Worm (Caenorhabditis elegans) whole organism, young adult: ENCODE results near the gene clc-12.

Source experiments
- C06A6.2 ChIP-seq: fragments of 200-800 bp; sonication (Bioruptor generic); conservative IDR thresholded peaks from 2 replicates; pipeline ENCODE4 v1.3.6; 2022; ENCODE audit warnings: missing genetic modification characterization, missing compliant biosample characterization
- C17E4.6 ChIP-seq: fragments of 200-800 bp; sonication (Bioruptor generic); IDR thresholded peaks from 2 replicates; pipeline ENCODE4 v1.3.6; 2022; ENCODE audit warnings: missing genetic modification reagents, missing genetic modification characterization, missing compliant biosample characterization
- D2030.7 ChIP-seq: fragments of 200-800 bp; sonication (Bioruptor generic); IDR thresholded peaks from 2 replicates; pipeline ENCODE4 v1.3.6; 2022; ENCODE audit warnings: missing genetic modification reagents, missing genetic modification characterization, missing compliant biosample characterization
- F57A8.1 ChIP-seq: fragments of 200-800 bp; sonication (Bioruptor generic); optimal IDR thresholded peaks from 2 replicates; lab custom pipeline; 2018; ENCODE audit warnings: mild to moderate bottlenecking, missing genetic modification characterization, moderate library complexity, missing compliant biosample characterization
- K12H6.12 ChIP-seq: fragments of 200-800 bp; sonication (Bioruptor generic); optimal IDR thresholded peaks from 2 replicates; lab custom pipeline; 2018; ENCODE audit warnings: mild to moderate bottlenecking, missing genetic modification characterization, missing compliant biosample characterization
- Y53G8AR.9 ChIP-seq: fragments of 200-800 bp; sonication (Bioruptor generic); conservative IDR thresholded peaks from 2 replicates; pipeline ENCODE4 v1.3.6; 2022; ENCODE audit warnings: missing genetic modification reagents, missing genetic modification characterization, missing compliant biosample characterization
- ZK185.1 ChIP-seq: sonication (generic microtip); optimal IDR thresholded peaks from 2 replicates; lab custom pipeline; 2016; ENCODE audit warnings: mild to moderate bottlenecking, missing genetic modification characterization, missing compliant biosample characterization; ENCODE audit not compliant: poor library complexity, severe bottlenecking
- atf-7 ChIP-seq: sonication (generic microtip); optimal IDR thresholded peaks from 2 replicates; lab custom pipeline; 2017; ENCODE audit warnings: mild to moderate bottlenecking, missing genetic modification characterization, missing compliant biosample characterization
- attf-6 ChIP-seq: fragments of 200-800 bp; sonication (Bioruptor generic); IDR thresholded peaks from 2 replicates; pipeline ENCODE4 v1.3.6; 2022; ENCODE audit warnings: missing genetic modification reagents, missing genetic modification characterization, missing compliant biosample characterization
- cebp-2 ChIP-seq: fragments of 200-800 bp; sonication (Bioruptor generic); IDR thresholded peaks from 2 replicates; pipeline ENCODE4 v1.3.6; 2022; ENCODE audit warnings: missing genetic modification characterization, missing compliant biosample characterization
- ceh-100 ChIP-seq: fragments of 200-800 bp; sonication (Bioruptor generic); IDR thresholded peaks from 2 replicates; pipeline ENCODE4 v1.3.6; 2022; ENCODE audit warnings: missing genetic modification reagents, missing genetic modification characterization, missing compliant biosample characterization
- ceh-40 ChIP-seq: fragments of 200-800 bp; sonication (Bioruptor generic); IDR thresholded peaks from 2 replicates; pipeline ENCODE4 v1.3.6; 2022; ENCODE audit warnings: missing genetic modification characterization, missing compliant biosample characterization
- ceh-58 ChIP-seq: fragments of 200-800 bp; sonication (Bioruptor generic); IDR thresholded peaks from 2 replicates; pipeline ENCODE4 v1.3.6; 2022; ENCODE audit warnings: missing genetic modification characterization, missing compliant biosample characterization
- ceh-79 ChIP-seq: sonication (generic microtip); optimal IDR thresholded peaks from 2 replicates; lab custom pipeline; 2017; ENCODE audit warnings: mild to moderate bottlenecking, missing genetic modification characterization, missing compliant biosample characterization
- chd-7 ChIP-seq: sonication (generic microtip); optimal IDR thresholded peaks from 2 replicates; lab custom pipeline; 2016; ENCODE audit warnings: mild to moderate bottlenecking, missing genetic modification characterization, moderate library complexity, missing compliant biosample characterization
- die-1 ChIP-seq: sonication (generic microtip); optimal IDR thresholded peaks from 2 replicates; lab custom pipeline; 2016; ENCODE audit warnings: missing genotype, mild to moderate bottlenecking, missing genetic modification characterization, missing compliant biosample characterization
- efl-1 ChIP-seq: fragments of 150-350 bp; optimal IDR thresholded peaks from 2 replicates; lab custom pipeline; 2014; ENCODE audit warnings: missing biosample characterization, missing genetic modification reagents, missing genetic modification characterization
- ekl-4 ChIP-seq: fragments of 200-800 bp; sonication (Bioruptor generic); IDR thresholded peaks from 2 replicates; pipeline ENCODE4 v1.3.6; 2022; ENCODE audit warnings: missing genetic modification reagents, missing genetic modification characterization, missing compliant biosample characterization
- ets-4 ChIP-seq: fragments of 200-800 bp; sonication (Bioruptor generic); optimal IDR thresholded peaks from 2 replicates; lab custom pipeline; 2018; ENCODE audit warnings: mild to moderate bottlenecking, missing genetic modification characterization, missing compliant biosample characterization
- him-1 ChIP-seq: sonication (generic microtip); optimal IDR thresholded peaks from 2 replicates; lab custom pipeline; 2016; ENCODE audit warnings: missing genotype, missing genetic modification reagents, missing genetic modification characterization, missing compliant biosample characterization
- hlh-26 ChIP-seq: fragments of 200-800 bp; sonication (Bioruptor generic); conservative IDR thresholded peaks from 2 replicates; pipeline ENCODE4 v1.3.6; 2022; ENCODE audit warnings: missing genetic modification reagents, missing genetic modification characterization, missing compliant biosample characterization
- hmg-20 ChIP-seq: fragments of 200-800 bp; sonication (Bioruptor generic); IDR thresholded peaks from 2 replicates; pipeline ENCODE4 v1.3.6; 2022; ENCODE audit warnings: missing genetic modification reagents, missing genetic modification characterization, missing compliant biosample characterization
- lin-35 ChIP-seq, 3 experiments: fragments of 150-350 bp in 2 of 3; sonication (generic microtip) in 1 of 3; optimal IDR thresholded peaks; 2 replicates each; lab custom pipeline; 2014 to 2018; ENCODE audit warnings: missing biosample characterization in 3 of 3, missing genetic modification characterization in 3 of 3, missing genetic modification reagents in 3 of 3
- lir-1 ChIP-seq: fragments of 200-800 bp; sonication (Bioruptor generic); conservative IDR thresholded peaks from 2 replicates; pipeline ENCODE4 v1.3.6; 2022; ENCODE audit warnings: missing genetic modification reagents, missing genetic modification characterization, missing compliant biosample characterization
- madf-10 ChIP-seq: sonication (generic microtip); optimal IDR thresholded peaks from 2 replicates; lab custom pipeline; 2016; ENCODE audit warnings: mild to moderate bottlenecking, missing genetic modification characterization, missing compliant biosample characterization
- madf-6 ChIP-seq: fragments of 200-800 bp; sonication (Bioruptor generic); IDR thresholded peaks from 2 replicates; pipeline ENCODE4 v1.3.6; 2022; ENCODE audit warnings: missing genetic modification reagents, missing genetic modification characterization, missing compliant biosample characterization
- nfyb-1 ChIP-seq: fragments of 200-800 bp; sonication (Bioruptor generic); IDR thresholded peaks from 2 replicates; pipeline ENCODE4 v1.3.6; 2022; ENCODE audit warnings: missing genetic modification reagents, missing genetic modification characterization, missing compliant biosample characterization
- nhr-179 ChIP-seq: sonication (generic microtip); optimal IDR thresholded peaks from 2 replicates; lab custom pipeline; 2016; ENCODE audit warnings: mild to moderate bottlenecking, missing genetic modification characterization, missing compliant biosample characterization
- nhr-27 ChIP-seq: fragments of 200-800 bp; sonication (Bioruptor generic); optimal IDR thresholded peaks from 2 replicates; lab custom pipeline; 2018; ENCODE audit warnings: mild to moderate bottlenecking, missing genetic modification characterization, moderate library complexity, missing compliant biosample characterization
- rcor-1 ChIP-seq: fragments of 200-800 bp; sonication (Bioruptor generic); IDR thresholded peaks from 2 replicates; pipeline ENCODE4 v1.3.6; 2022; ENCODE audit warnings: missing genetic modification reagents, missing genetic modification characterization, missing compliant biosample characterization
- sdz-38 ChIP-seq: sonication (generic microtip); optimal IDR thresholded peaks from 2 replicates; lab custom pipeline; 2016; ENCODE audit warnings: missing genotype, missing genetic modification characterization, missing compliant biosample characterization
- snpc-3.4 ChIP-seq: sonication (generic microtip); optimal IDR thresholded peaks from 2 replicates; lab custom pipeline; 2017; ENCODE audit warnings: missing genetic modification characterization, mild to moderate bottlenecking, missing compliant biosample characterization, antibody characterized with exemption, moderate library complexity, missing genotype, missing genetic modification reagents
- somi-1 ChIP-seq: fragments of 200-800 bp; sonication (Bioruptor generic); optimal IDR thresholded peaks from 2 replicates; lab custom pipeline; 2018; ENCODE audit warnings: mild to moderate bottlenecking, missing genetic modification characterization, missing compliant biosample characterization
- sptf-2 ChIP-seq: fragments of 200-800 bp; sonication (Bioruptor generic); optimal IDR thresholded peaks from 2 replicates; lab custom pipeline; 2018; ENCODE audit warnings: mild to moderate bottlenecking, missing genetic modification characterization, missing compliant biosample characterization
- unc-130 ChIP-seq: sonication (generic microtip); optimal IDR thresholded peaks from 2 replicates; lab custom pipeline; 2016; ENCODE audit warnings: missing genetic modification reagents, missing genetic modification characterization, missing compliant biosample characterization
- xnd-1 ChIP-seq: sonication (generic microtip); optimal IDR thresholded peaks from 2 replicates; lab custom pipeline; 2016; ENCODE audit warnings: missing genotype, missing genetic modification reagents, missing genetic modification characterization, missing compliant biosample characterization
- ztf-22 ChIP-seq: fragments of 200-800 bp; sonication (Bioruptor generic); optimal IDR thresholded peaks from 2 replicates; lab custom pipeline; 2018; ENCODE audit warnings: mild to moderate bottlenecking, missing genetic modification characterization, moderate library complexity, missing compliant biosample characterization
- ztf-25 ChIP-seq: fragments of 200-800 bp; sonication (Bioruptor generic); IDR thresholded peaks from 2 replicates; pipeline ENCODE4 v1.3.6; 2022; ENCODE audit warnings: missing genetic modification reagents, missing genetic modification characterization, missing compliant biosample characterization
- ztf-26 ChIP-seq: sonication (generic microtip); optimal IDR thresholded peaks from 2 replicates; lab custom pipeline; 2017; ENCODE audit warnings: missing genetic modification characterization, missing compliant biosample characterization

The clc-12 gene

DNA sequence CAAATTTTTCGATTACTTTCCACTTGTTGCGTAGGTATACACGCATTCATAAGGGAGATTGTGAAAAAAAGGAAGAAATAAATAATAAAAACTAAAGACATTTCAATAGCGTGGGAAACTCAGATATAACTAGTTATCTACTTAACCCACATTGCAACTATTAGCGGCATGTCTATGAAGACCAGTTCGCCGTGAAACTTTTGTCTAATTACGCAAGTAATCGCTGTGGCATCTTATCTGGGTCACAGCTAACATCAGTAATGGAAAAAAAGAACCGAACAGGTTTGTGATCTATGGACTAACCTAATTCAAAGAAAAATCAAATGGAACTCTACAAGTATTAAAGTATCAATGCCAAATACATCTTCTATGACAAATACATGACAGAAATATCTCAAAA lies 4.0 kb upstream of the clc-12 start, which contains the start of gene clec-241:
Gene clec-241 (minus strand): TSS at position 101 of the 400 bp plus-strand sequence.
- TF ChIP-seq C06A6.2 (GFP tag; lab: Robert Waterston, UW) (no peak), nfyb-1 (no peak), rcor-1 (GFP tag; lab: Robert Waterston, UW) (no peak), D2030.7 (GFP tag; lab: Robert Waterston, UW) (no peak), lin-35 (GFP tag; optimal IDR thresholded peaks at IDR 0.05; lab: Kevin White, UChicago) (no peak), hlh-26 (GFP tag; lab: Robert Waterston, UW) (no peak), Y53G8AR.9 (GFP tag; lab: Robert Waterston, UW) (no peak), K12H6.12 (tag; lab: Kevin White, UChicago) (no peak)

ce11 chrV:17008302-17008701 lies 886 bp downstream of the clc-12 start, which contains the start of gene sri-69:
TSS of gene sri-69 (minus strand) at chrV:17008402.
- TF ChIP-seq sdz-38 (tag; lab: Kevin White, UChicago) = no peak
- TF ChIP-seq lir-1 (GFP tag; lab: Robert Waterston, UW) = no peak
- no peak for TF ChIP-seq him-1 (tag; lab: Kevin White, UChicago)
- no peak for TF ChIP-seq madf-6
- TF ChIP-seq unc-130 (GFP tag; lab: Kevin White, UChicago) = no peak
- TF ChIP-seq ztf-25 (GFP tag; lab: Robert Waterston, UW) = no peak
- TF ChIP-seq D2030.7 (GFP tag; lab: Robert Waterston, UW) = no peak
- no peak for TF ChIP-seq C17E4.6
- no peak for TF ChIP-seq nhr-27 (tag; lab: Kevin White, UChicago)
- no peak for TF ChIP-seq ekl-4
- no peak for TF ChIP-seq ets-4
- no peak for TF ChIP-seq die-1 (tag; lab: Kevin White, UChicago)
- no peak for TF ChIP-seq ceh-100 (GFP tag; lab: Robert Waterston, UW)

DNA sequence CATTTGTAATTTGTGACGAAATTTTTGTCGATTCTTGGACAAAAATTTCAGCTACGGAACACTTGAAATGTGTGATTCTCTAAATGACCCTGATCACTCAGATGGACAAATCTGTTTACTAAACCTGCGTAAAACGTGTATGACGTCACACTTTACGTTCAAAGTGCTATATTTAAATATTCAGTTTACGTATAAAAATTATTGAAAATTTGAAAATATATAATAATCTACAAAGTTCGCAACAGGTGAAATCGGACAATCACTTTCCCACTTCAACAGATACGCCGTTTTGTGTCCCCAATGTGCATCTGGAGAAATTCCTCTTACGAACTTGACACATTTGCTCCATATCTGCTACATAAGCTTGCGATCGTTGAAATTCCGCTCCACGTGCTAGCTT lies 4.0 kb downstream of the clc-12 start, which contains the start of gene srh-131:
Gene srh-131 (plus strand): TSS at position 301 of the 400 bp plus-strand sequence.
- TF ChIP-seq cebp-2 (no peak), ZK185.1 (tag; lab: Kevin White, UChicago) (no peak), hmg-20 (GFP tag; lab: Robert Waterston, UW) (no peak), ceh-40 (no peak), ceh-58 (GFP tag; lab: Robert Waterston, UW) (no peak), ztf-22 (GFP tag; lab: Kevin White, UChicago) (no peak), F57A8.1 (GFP tag; lab: Kevin White, UChicago) (no peak), D2030.7 (GFP tag; lab: Robert Waterston, UW) (no peak), xnd-1 (tag; lab: Kevin White, UChicago) (no peak), snpc-3.4 (tag; lab: Kevin White, UChicago) (no peak), nhr-179 (tag; lab: Kevin White, UChicago) (no peak), chd-7 (tag; lab: Kevin White, UChicago) (no peak), somi-1 (GFP tag; lab: Kevin White, UChicago) (no peak), sptf-2 (GFP tag; lab: Kevin White, UChicago) (no peak), attf-6 (GFP tag; lab: Robert Waterston, UW) (no peak), lir-1 (GFP tag; lab: Robert Waterston, UW) (no peak), ekl-4 (no peak)

ce11 chrV:17001167-17001566 lies 8.0 kb downstream of the clc-12 start, which contains the start of gene sri-9:
TSS of gene sri-9 (plus strand) at chrV:17001467.
- no peak for TF ChIP-seq madf-10 (tag; lab: Kevin White, UChicago)
- TF ChIP-seq ztf-26 (tag; lab: Kevin White, UChicago) = no peak
- no peak for TF ChIP-seq D2030.7 (GFP tag; lab: Robert Waterston, UW)
- no peak for TF ChIP-seq somi-1 (GFP tag; lab: Kevin White, UChicago)
- TF ChIP-seq atf-7 = no peak
- no peak for TF ChIP-seq ceh-79 (tag; lab: Kevin White, UChicago)
- TF ChIP-seq unc-130 (GFP tag; lab: Kevin White, UChicago) = no peak
- no peak for TF ChIP-seq efl-1
- TF ChIP-seq, all 124 proteins: peak for 0
